Fruit fly (Drosophila melanogaster): Measurements from ENCODE around the gene CG9072.
A peak's percentile ranks its signal among the peaks of the same experiment; 100 is the strongest.

The CG9072 gene

DNA sequence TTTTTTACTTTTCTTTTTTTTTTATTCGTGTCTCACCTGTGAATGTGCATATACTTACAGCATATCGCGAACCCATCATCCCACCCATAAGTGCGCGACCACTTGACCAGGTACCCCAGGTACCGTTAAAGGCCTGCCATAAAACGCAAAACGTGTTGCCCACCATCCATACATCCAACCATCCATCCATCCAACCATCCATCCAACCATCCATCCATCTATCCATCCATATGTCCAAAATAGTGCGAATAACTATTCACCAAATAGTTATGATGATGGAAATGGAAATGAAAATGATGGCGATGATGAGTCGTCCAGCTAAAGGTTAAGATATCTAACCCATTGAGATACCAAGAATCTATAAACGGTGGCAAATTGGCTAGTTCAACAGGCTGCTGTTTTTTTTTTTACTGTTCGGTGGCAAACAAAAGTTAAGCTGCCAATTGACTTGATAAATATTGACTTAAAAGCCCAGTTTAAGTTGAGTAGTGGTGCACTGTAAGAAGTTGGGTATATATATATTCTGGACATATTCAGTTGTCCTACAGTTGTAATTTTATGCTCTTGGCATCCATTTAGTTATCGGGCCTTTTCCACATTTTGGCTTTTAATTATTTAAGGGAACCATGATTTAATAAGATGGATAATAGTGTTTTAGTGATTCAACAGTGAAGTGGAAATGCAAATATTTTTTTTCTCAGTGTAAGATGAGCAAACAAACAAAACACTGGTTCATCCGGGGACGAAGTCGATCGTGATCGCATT lies 32.2 kb upstream of the CG9072 start:
- TF ChIP-seq CG4318 (GFP tag; optimal IDR thresholded peaks at IDR 0.05) (peak; percentile 5), CG6163 (GFP tag; IDR thresholded peaks at IDR 0.05) (no peak), acj6 (GFP tag; optimal IDR thresholded peaks at IDR 0.05) (no peak), CG8119 (GFP tag; IDR thresholded peaks at IDR 0.05) (no peak), CG15336 (GFP tag; IDR thresholded peaks at IDR 0.05) (0 out of 2 replicates have a peak, but pooled peaks have one; percentile 11), Blimp-1 (GFP tag; optimal IDR thresholded peaks at IDR 0.05) (no peak), CG31627 (GFP tag; optimal IDR thresholded peaks at IDR 0.05) (no peak), CG34406 (GFP tag; optimal IDR thresholded peaks at IDR 0.05) (no peak), cyc (GFP tag; optimal IDR thresholded peaks at IDR 0.05) (no peak), CG16779 (tag; optimal IDR thresholded peaks at IDR 0.05) (no peak), Met (GFP tag; optimal IDR thresholded peaks at IDR 0.05) (no peak), dac (GFP tag; optimal IDR thresholded peaks at IDR 0.05) (no peak), Sox15 (GFP tag; optimal IDR thresholded peaks at IDR 0.05) (no peak), dsx (GFP tag; optimal IDR thresholded peaks at IDR 0.05; ENCODE audit: poor library complexity, severe bottlenecking) (no peak), CG11294 (GFP tag; IDR thresholded peaks at IDR 0.05) (no peak), CG3919 (GFP tag; optimal IDR thresholded peaks at IDR 0.05) (peak; percentile 10), Lpt (GFP tag; optimal IDR thresholded peaks at IDR 0.05) (no peak), Sox102F (GFP tag; optimal IDR thresholded peaks at IDR 0.05) (no peak), eg (GFP tag; IDR thresholded peaks at IDR 0.05) (peak; percentile 50; the same call in 2 of the 3 replicates), OdsH (GFP tag; optimal IDR thresholded peaks at IDR 0.05) (peak; percentile 16), Gug (GFP tag; IDR thresholded peaks at IDR 0.05) (no peak), pdm3 (GFP tag; optimal IDR thresholded peaks at IDR 0.05) (peak; percentile 9), fkh (GFP tag; optimal IDR thresholded peaks at IDR 0.05) (peak; percentile 50), esn (GFP tag; optimal IDR thresholded peaks at IDR 0.05) (no peak), CG6808 (GFP tag; optimal IDR thresholded peaks at IDR 0.05) (peak; percentile 27), topi (GFP tag; optimal IDR thresholded peaks at IDR 0.05) (no peak), CG8319 (GFP tag; optimal IDR thresholded peaks at IDR 0.05) (no peak), CG10669 (GFP tag; optimal IDR thresholded peaks at IDR 0.05) (peak; percentile 11), ss (GFP tag; optimal IDR thresholded peaks at IDR 0.05) (no peak), CG6854 (GFP tag; optimal IDR thresholded peaks at IDR 0.05) (no peak), spab (GFP tag; optimal IDR thresholded peaks at IDR 0.05) (no peak), CG10631 (GFP tag; optimal IDR thresholded peaks at IDR 0.05) (peak; percentile 13), CG3032 (tag; optimal IDR thresholded peaks at IDR 0.05) (peak; percentile 23), Eip93F (GFP tag; optimal IDR thresholded peaks at IDR 0.05) (no peak), CG32006 (GFP tag; optimal IDR thresholded peaks at IDR 0.05) (peak; percentile 50), Hr4 (GFP tag; optimal IDR thresholded peaks at IDR 0.05) (peak; percentile 15), lz (GFP tag; optimal IDR thresholded peaks at IDR 0.05) (no peak), net (GFP tag; optimal IDR thresholded peaks at IDR 0.05) (no peak), Eip75B (GFP tag; optimal IDR thresholded peaks at IDR 0.05) (no peak), Eip78C (GFP tag) (peak; percentile 60), Hr39 (GFP tag; optimal IDR thresholded peaks at IDR 0.05) (no peak), CG11902 (GFP tag; optimal IDR thresholded peaks at IDR 0.05) (no peak), salr (GFP tag; optimal IDR thresholded peaks at IDR 0.05) (no peak), vri (GFP tag; optimal IDR thresholded peaks at IDR 0.05) (no peak), fd59A (GFP tag; optimal IDR thresholded peaks at IDR 0.05) (no peak), Ets21C (GFP tag; optimal IDR thresholded peaks at IDR 0.05) (no peak), CG6276 (GFP tag; optimal IDR thresholded peaks at IDR 0.05) (no peak), CG9139 (GFP tag; optimal IDR thresholded peaks at IDR 0.05) (no peak), achi (GFP tag; optimal IDR thresholded peaks at IDR 0.05) (no peak), CG1621 (tag; optimal IDR thresholded peaks at IDR 0.05) (no peak), svp (GFP tag) (peak; percentile 52)
